Fruit fly (Drosophila melanogaster): Measurements from ENCODE around the gene Drs.

DNA sequence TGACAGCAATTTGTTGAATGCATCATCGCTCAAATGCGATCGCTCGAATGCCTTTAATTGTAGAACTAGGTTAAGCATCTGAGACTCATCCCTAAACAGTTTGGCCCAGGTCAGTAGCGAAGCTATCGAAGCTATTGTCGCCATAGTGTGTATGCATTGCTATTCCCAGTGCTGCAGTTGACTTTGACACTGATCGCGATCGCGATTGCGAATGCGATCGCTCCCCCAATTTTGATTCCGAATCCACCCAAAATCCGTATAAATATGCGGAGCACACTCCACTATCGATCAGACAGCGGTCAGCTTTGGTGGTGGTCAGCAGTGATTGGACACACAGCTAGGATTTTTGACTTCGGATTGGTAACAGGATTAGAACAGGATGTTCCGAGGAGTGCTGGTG, 39.6 kb upstream of the Drs start, which contains the start of gene CG14961:
- TF ChIP-seq usp (GFP tag; optimal IDR thresholded peaks at IDR 0.05) (no peak), EcR (GFP tag; optimal IDR thresholded peaks at IDR 0.05) (no peak), pan (optimal IDR thresholded peaks at IDR 0.05) (no peak), CG8478 (optimal IDR thresholded peaks at IDR 0.05) (no peak), Dll (optimal IDR thresholded peaks at IDR 0.05) (no peak), psq (optimal IDR thresholded peaks at IDR 0.05) (no peak)
